Worm (Caenorhabditis elegans) whole organism, late embryonic: Measurements from ENCODE around the gene taf-11.1.

Experiments used
- C08G9.2 ChIP-seq: sonication (generic microtip); optimal IDR thresholded peaks from 2 replicates; lab custom pipeline; 2016; ENCODE audit warnings: mild to moderate bottlenecking, missing genetic modification characterization, moderate library complexity, missing compliant biosample characterization
- C38D4.7 ChIP-seq: fragments of 200-800 bp; sonication (Bioruptor generic); optimal IDR thresholded peaks from 2 replicates; lab custom pipeline; 2018; ENCODE audit warnings: mild to moderate bottlenecking, missing genetic modification characterization, moderate library complexity, missing compliant biosample characterization
- F13H6.1 ChIP-seq: sonication (generic microtip); optimal IDR thresholded peaks from 2 replicates; lab custom pipeline; 2016; ENCODE audit warnings: missing genetic modification characterization, missing compliant biosample characterization
- T23F11.4 ChIP-seq: fragments of 200-800 bp; sonication (Bioruptor generic); optimal IDR thresholded peaks from 2 replicates; lab custom pipeline; 2018; ENCODE audit warnings: mild to moderate bottlenecking, missing genetic modification characterization, missing compliant biosample characterization
- Y22D7AL.16 ChIP-seq: sonication (generic microtip); optimal IDR thresholded peaks from 2 replicates; lab custom pipeline; 2016; ENCODE audit warnings: missing genetic modification characterization, missing compliant biosample characterization
- ahr-1 ChIP-seq: sonication (generic microtip); optimal IDR thresholded peaks from 2 replicates; lab custom pipeline; 2016; ENCODE audit warnings: missing genetic modification characterization, missing compliant biosample characterization
- ama-1 ChIP-seq: fragments of 150-350 bp; optimal IDR thresholded peaks from 2 replicates; lab custom pipeline; 2014
- ceh-18 ChIP-seq: sonication (generic microtip); optimal IDR thresholded peaks from 2 replicates; lab custom pipeline; 2016; ENCODE audit warnings: missing genetic modification characterization, missing compliant biosample characterization
- ceh-19 ChIP-seq: fragments of 200-800 bp; sonication (Bioruptor generic); optimal IDR thresholded peaks from 2 replicates; lab custom pipeline; 2018; ENCODE audit warnings: mild to moderate bottlenecking, missing genetic modification characterization, missing compliant biosample characterization
- ceh-22 ChIP-seq: sonication (generic microtip); optimal IDR thresholded peaks from 2 replicates; lab custom pipeline; 2017; ENCODE audit warnings: missing biosample characterization, missing genetic modification characterization
- ceh-24 ChIP-seq: sonication (generic microtip); optimal IDR thresholded peaks from 2 replicates; lab custom pipeline; 2016; ENCODE audit warnings: mild to moderate bottlenecking, missing genetic modification characterization, missing compliant biosample characterization
- ceh-30 ChIP-seq: fragments of 150-350 bp; optimal IDR thresholded peaks from 2 replicates; lab custom pipeline; 2014; ENCODE audit warnings: missing biosample characterization, missing genetic modification characterization
- ceh-45 ChIP-seq: fragments of 200-800 bp; sonication (Bioruptor generic); IDR thresholded peaks from 2 replicates; pipeline ENCODE4 v1.3.6; 2022; ENCODE audit warnings: missing genetic modification reagents, missing genetic modification characterization, missing compliant biosample characterization
- ceh-48 ChIP-seq: sonication (generic microtip); optimal IDR thresholded peaks from 2 replicates; lab custom pipeline; 2016; ENCODE audit warnings: missing genetic modification characterization, inconsistent platforms, missing compliant biosample characterization
- ceh-6 ChIP-seq: fragments of 200-800 bp; sonication (Bioruptor generic); optimal IDR thresholded peaks from 2 replicates; lab custom pipeline; 2018; ENCODE audit warnings: mild to moderate bottlenecking, missing genetic modification characterization, missing compliant biosample characterization
- che-1 ChIP-seq: sonication (generic microtip); optimal IDR thresholded peaks from 2 replicates; lab custom pipeline; 2016; ENCODE audit warnings: mild to moderate bottlenecking, missing genetic modification characterization, missing compliant biosample characterization
- dmd-4 ChIP-seq: sonication (generic microtip); optimal IDR thresholded peaks from 2 replicates; lab custom pipeline; 2016; ENCODE audit warnings: borderline replicate concordance, missing genetic modification characterization, missing compliant biosample characterization
- dve-1 ChIP-seq: sonication (generic microtip); optimal IDR thresholded peaks from 2 replicates; lab custom pipeline; 2017; ENCODE audit warnings: antibody characterized with exemption, mild to moderate bottlenecking, missing genetic modification characterization, missing compliant biosample characterization
- elt-2 ChIP-seq: sonication (generic microtip); optimal IDR thresholded peaks from 2 replicates; lab custom pipeline; 2016; ENCODE audit warnings: missing genetic modification reagents, missing genetic modification characterization, missing compliant biosample characterization
- ets-4 ChIP-seq: sonication (generic microtip); optimal IDR thresholded peaks from 2 replicates; lab custom pipeline; 2016; ENCODE audit warnings: missing genetic modification characterization, missing compliant biosample characterization
- eyg-1 ChIP-seq: sonication (generic microtip); optimal IDR thresholded peaks from 2 replicates; lab custom pipeline; 2016; ENCODE audit warnings: missing genotype, missing genetic modification characterization, missing compliant biosample characterization
- fax-1 ChIP-seq: sonication (generic microtip); optimal IDR thresholded peaks from 2 replicates; lab custom pipeline; 2016; ENCODE audit warnings: missing genotype, missing genetic modification characterization, missing compliant biosample characterization
- fkh-10 ChIP-seq: fragments of 150-350 bp; optimal IDR thresholded peaks from 2 replicates; lab custom pipeline; 2014; ENCODE audit warnings: missing biosample characterization, missing genetic modification reagents, missing genetic modification characterization
- fkh-6 ChIP-seq: sonication (generic microtip); optimal IDR thresholded peaks from 2 replicates; lab custom pipeline; 2016; ENCODE audit warnings: missing genetic modification characterization, missing compliant biosample characterization
- hlh-15 ChIP-seq: sonication (generic microtip); optimal IDR thresholded peaks from 2 replicates; lab custom pipeline; 2016; ENCODE audit warnings: missing genetic modification characterization, missing compliant biosample characterization
- hlh-30 ChIP-seq: sonication (generic microtip); optimal IDR thresholded peaks from 2 replicates; lab custom pipeline; 2017; ENCODE audit warnings: antibody characterized with exemption, missing genetic modification characterization, missing compliant biosample characterization; ENCODE audit not compliant: insufficient read depth
- hlh-8 ChIP-seq: sonication (generic microtip); optimal IDR thresholded peaks from 2 replicates; lab custom pipeline; 2016; ENCODE audit warnings: missing genotype, missing genetic modification characterization, missing compliant biosample characterization
- lin-11 ChIP-seq: fragments of 200-800 bp; sonication (Bioruptor generic); optimal IDR thresholded peaks from 2 replicates; lab custom pipeline; 2018; ENCODE audit warnings: mild to moderate bottlenecking, missing genetic modification characterization, missing compliant biosample characterization
- madf-2 ChIP-seq: sonication (generic microtip); optimal IDR thresholded peaks from 2 replicates; lab custom pipeline; 2017; ENCODE audit warnings: missing genetic modification characterization, missing compliant biosample characterization
- mec-3 ChIP-seq: sonication (generic microtip); optimal IDR thresholded peaks from 2 replicates; lab custom pipeline; 2016; ENCODE audit warnings: borderline replicate concordance, missing genetic modification characterization, missing compliant biosample characterization
- nfya-1 ChIP-seq: sonication (generic microtip); optimal IDR thresholded peaks from 2 replicates; lab custom pipeline; 2017; ENCODE audit warnings: missing genetic modification characterization, mild to moderate bottlenecking, missing compliant biosample characterization, antibody characterized with exemption, moderate library complexity
- nhr-11 ChIP-seq: fragments of 150-350 bp; optimal IDR thresholded peaks from 2 replicates; lab custom pipeline; 2014; ENCODE audit warnings: missing biosample characterization, missing genetic modification characterization
- nhr-232 ChIP-seq: sonication (generic microtip); optimal IDR thresholded peaks from 2 replicates; lab custom pipeline; 2016; ENCODE audit warnings: missing genetic modification characterization, missing compliant biosample characterization
- npax-4 ChIP-seq: sonication (generic microtip); optimal IDR thresholded peaks from 2 replicates; lab custom pipeline; 2016; ENCODE audit warnings: missing genetic modification characterization, missing compliant biosample characterization
- pag-3 ChIP-seq: sonication (generic microtip); optimal IDR thresholded peaks from 2 replicates; lab custom pipeline; 2016; ENCODE audit warnings: missing compliant biosample characterization, missing genetic modification characterization, borderline replicate concordance
- pat-9 ChIP-seq: fragments of 200-800 bp; sonication (Bioruptor generic); optimal IDR thresholded peaks from 2 replicates; lab custom pipeline; 2018; ENCODE audit warnings: mild to moderate bottlenecking, missing genetic modification characterization, moderate library complexity, missing compliant biosample characterization
- pha-2 ChIP-seq: sonication (generic microtip); optimal IDR thresholded peaks from 2 replicates; lab custom pipeline; 2017; ENCODE audit warnings: mild to moderate bottlenecking, missing genetic modification characterization, missing compliant biosample characterization
- pha-4 ChIP-seq: fragments of 150-350 bp; optimal IDR thresholded peaks from 2 replicates; lab custom pipeline; 2018; ENCODE audit warnings: missing biosample characterization, missing genetic modification reagents, missing genetic modification characterization
- pqm-1 ChIP-seq: sonication (generic microtip); optimal IDR thresholded peaks from 2 replicates; lab custom pipeline; 2016; ENCODE audit warnings: missing genetic modification characterization, missing compliant biosample characterization
- pros-1 ChIP-seq: fragments of 150-350 bp; optimal IDR thresholded peaks from 2 replicates; lab custom pipeline; 2014; ENCODE audit warnings: missing biosample characterization, missing genetic modification reagents, missing genetic modification characterization
- ref-2 ChIP-seq: sonication (generic microtip); optimal IDR thresholded peaks from 2 replicates; lab custom pipeline; 2016; ENCODE audit warnings: missing genetic modification characterization, missing compliant biosample characterization
- sox-2 ChIP-seq: fragments of 200-800 bp; sonication (Bioruptor generic); IDR thresholded peaks from 2 replicates; pipeline ENCODE4 v1.3.6; 2022; ENCODE audit warnings: missing genetic modification reagents, missing genetic modification characterization, missing compliant biosample characterization
- sox-4 ChIP-seq: sonication (generic microtip); optimal IDR thresholded peaks from 2 replicates; lab custom pipeline; 2017; ENCODE audit warnings: mild to moderate bottlenecking, missing genetic modification characterization, inconsistent platforms, missing compliant biosample characterization
- syd-9 ChIP-seq: sonication (generic microtip); optimal IDR thresholded peaks from 2 replicates; lab custom pipeline; 2016; ENCODE audit warnings: mild to moderate bottlenecking, missing genetic modification characterization, moderate library complexity, missing compliant biosample characterization
- unc-55 ChIP-seq: sonication (generic microtip); optimal IDR thresholded peaks from 2 replicates; lab custom pipeline; 2017; ENCODE audit warnings: missing biosample characterization, missing genetic modification reagents, missing genetic modification characterization
- unc-86 ChIP-seq: sonication (generic microtip); optimal IDR thresholded peaks from 2 replicates; lab custom pipeline; 2016; ENCODE audit warnings: missing genetic modification characterization, missing compliant biosample characterization
- ztf-16 ChIP-seq: sonication (generic microtip); optimal IDR thresholded peaks from 2 replicates; lab custom pipeline; 2017; ENCODE audit warnings: missing genetic modification characterization, missing compliant biosample characterization

Gene taf-11.1

ce11 chrX:4209131-4209530 lies 45.8 kb upstream of the taf-11.1 start (continued):
- TF ChIP-seq pat-9 (tag; lab: Kevin White, UChicago) (peak; percentile 72), ref-2 (tag; lab: Kevin White, UChicago) (peak; percentile 97), elt-2 (tag; lab: Kevin White, UChicago) (peak; percentile 76), dve-1 (tag; lab: Kevin White, UChicago) (peak; percentile 95), eyg-1 (peak; percentile 73), sox-4 (tag; lab: Kevin White, UChicago) (peak; percentile 73), nfya-1 (tag; lab: Kevin White, UChicago) (peak; percentile 98), unc-55 (GFP tag; lab: Kevin White, UChicago) (peak; percentile 82), T23F11.4 (GFP tag; lab: Kevin White, UChicago) (peak; percentile 67), che-1 (tag; lab: Kevin White, UChicago) (peak; percentile 55), ceh-48 (tag; lab: Kevin White, UChicago) (peak; percentile 94), C38D4.7 (GFP tag; lab: Kevin White, UChicago) (peak; percentile 40), pros-1 (tag; lab: Kevin White, UChicago) (peak; percentile 94), pha-2 (tag; lab: Kevin White, UChicago) (peak; percentile 66), syd-9 (tag; lab: Kevin White, UChicago) (peak; percentile 83), ceh-19 (peak; percentile 71), pag-3 (tag; lab: Kevin White, UChicago) (no peak), ceh-22 (peak; percentile 82), pha-4 (no peak), ceh-45 (GFP tag; lab: Robert Waterston, UW) (peak; percentile 75), ceh-18 (tag; lab: Kevin White, UChicago) (peak; percentile 99), ceh-6 (GFP tag; lab: Kevin White, UChicago) (peak; percentile 70), sox-2 (GFP tag; lab: Robert Waterston, UW) (peak; percentile 80), hlh-30 (tag; lab: Kevin White, UChicago) (peak; percentile 85), unc-86 (tag; lab: Kevin White, UChicago) (peak; percentile 90), ceh-30 (tag; lab: Kevin White, UChicago) (peak; percentile 78), ztf-16 (peak; percentile 73), C08G9.2 (peak; percentile 78), madf-2 (tag; lab: Kevin White, UChicago) (peak; percentile 67), nhr-232 (tag; lab: Kevin White, UChicago) (no peak), hlh-8 (peak; percentile 79), F13H6.1 (tag; lab: Kevin White, UChicago) (peak; percentile 77), npax-4 (tag; lab: Kevin White, UChicago) (peak; percentile 41), pqm-1 (tag; lab: Kevin White, UChicago) (peak; percentile 37), lin-11 (peak; percentile 55), hlh-15 (peak; percentile 16), nhr-11 (tag; lab: Kevin White, UChicago) (no peak), fkh-6 (tag; lab: Kevin White, UChicago) (no peak), ahr-1 (peak; percentile 32), ceh-24 (tag; lab: Kevin White, UChicago) (no peak), ama-1 (no peak), Y22D7AL.16 (tag; lab: Kevin White, UChicago) (no peak), fax-1 (tag; lab: Kevin White, UChicago) (peak; percentile 6), mec-3 (no peak), ets-4 (peak; percentile 52), dmd-4 (tag; lab: Kevin White, UChicago) (peak; percentile 76), fkh-10 (GFP tag; lab: Kevin White, UChicago) (peak; percentile 68)
- TF ChIP-seq, all 69 proteins: peak for 56
